Worm (Caenorhabditis elegans) whole organism, L4 larva: ENCODE measurements around the gene ZK829.3.
A peak's percentile ranks its signal among the peaks of the same experiment; 100 is the strongest.

ENCODE experiments used
- F10B5.3 ChIP-seq: sonication (generic microtip); optimal IDR thresholded peaks from 2 replicates; lab custom pipeline; 2016; ENCODE audit warnings: mild to moderate bottlenecking, missing genetic modification characterization, missing compliant biosample characterization
- F37D6.2 ChIP-seq: sonication (generic microtip); optimal IDR thresholded peaks from 2 replicates; lab custom pipeline; 2016; ENCODE audit warnings: mild to moderate bottlenecking, missing genetic modification characterization, missing compliant biosample characterization
- F44E2.7 ChIP-seq: fragments of 200-800 bp; sonication (Bioruptor generic); IDR thresholded peaks from 2 replicates; pipeline ENCODE4 v2.1.2; 2022; ENCODE audit warnings: missing genetic modification characterization, missing compliant biosample characterization
- F49E8.2 ChIP-seq: sonication (generic microtip); optimal IDR thresholded peaks from 2 replicates; lab custom pipeline; 2016; ENCODE audit warnings: missing compliant biosample characterization, mild to moderate bottlenecking, missing genetic modification characterization, borderline replicate concordance
- Y75B8A.6 ChIP-seq: fragments of 200-800 bp; sonication (Bioruptor generic); IDR thresholded peaks from 2 replicates; pipeline ENCODE4 v1.3.6; 2022; ENCODE audit warnings: missing genetic modification reagents, missing genetic modification characterization, missing compliant biosample characterization
- aha-1 ChIP-seq: fragments of 150-350 bp; peaks from one replicate; lab custom pipeline; 2014; ENCODE audit warnings: missing biosample characterization, missing genetic modification characterization
- ama-1 ChIP-seq: fragments of 150-350 bp; optimal IDR thresholded peaks from 2 replicates; lab custom pipeline; 2014; ENCODE audit warnings: inconsistent platforms, mixed read lengths
- ceh-20 ChIP-seq: fragments of 200-800 bp; sonication (Bioruptor generic); IDR thresholded peaks from 2 replicates; pipeline ENCODE4 v1.3.6; 2022; ENCODE audit warnings: missing genetic modification reagents, missing genetic modification characterization, missing compliant biosample characterization
- ceh-28 ChIP-seq: fragments of 150-350 bp; optimal IDR thresholded peaks from 2 replicates; lab custom pipeline; 2014; ENCODE audit warnings: missing biosample characterization, missing genetic modification reagents, missing genetic modification characterization
- ceh-32 ChIP-seq: sonication (generic microtip); optimal IDR thresholded peaks from 2 replicates; lab custom pipeline; 2016; ENCODE audit warnings: mild to moderate bottlenecking, missing genetic modification characterization, missing compliant biosample characterization; ENCODE audit not compliant: poor library complexity
- ceh-62 ChIP-seq: sonication (generic microtip); optimal IDR thresholded peaks from 2 replicates; lab custom pipeline; 2017; ENCODE audit warnings: missing biosample characterization, missing genetic modification characterization
- ctbp-1 ChIP-seq: fragments of 200-800 bp; sonication (Bioruptor generic); IDR thresholded peaks from 2 replicates; pipeline ENCODE4 v1.3.6; 2022; ENCODE audit warnings: missing genetic modification reagents, missing genetic modification characterization, missing compliant biosample characterization
- daf-16 ChIP-seq, 3 experiments: sonication (generic microtip); optimal IDR thresholded peaks; 2 replicates each; lab custom pipeline; 2016 to 2017; ENCODE audit warnings: missing genetic modification characterization in 3 of 3, missing genetic modification reagents in 3 of 3, mild to moderate bottlenecking in 2 of 3, missing compliant biosample characterization in 2 of 3, missing biosample characterization in 1 of 3, moderate library complexity in 1 of 3
- daf-19 ChIP-seq: fragments of 200-800 bp; sonication (Bioruptor generic); conservative IDR thresholded peaks from 2 replicates; pipeline ENCODE4 v1.3.6; 2022; ENCODE audit warnings: missing genetic modification characterization, missing compliant biosample characterization
- daf-8 ChIP-seq: fragments of 200-800 bp; sonication (Bioruptor generic); IDR thresholded peaks from 2 replicates; pipeline ENCODE4 v1.3.6; 2022; ENCODE audit warnings: missing genetic modification characterization, missing compliant biosample characterization
- dmd-6 ChIP-seq: fragments of 200-800 bp; sonication (Bioruptor generic); IDR thresholded peaks from 2 replicates; pipeline ENCODE4 v1.3.6; 2022; ENCODE audit warnings: missing genetic modification reagents, missing genetic modification characterization, missing compliant biosample characterization
- dpl-1 ChIP-seq: fragments of 150-350 bp; optimal IDR thresholded peaks from 2 replicates; lab custom pipeline; 2014; ENCODE audit warnings: missing biosample characterization, missing genetic modification reagents, missing genetic modification characterization
- dve-1 ChIP-seq: sonication (generic microtip); optimal IDR thresholded peaks from 2 replicates; lab custom pipeline; 2017; ENCODE audit warnings: antibody characterized with exemption, mild to moderate bottlenecking, missing genetic modification characterization, missing compliant biosample characterization; ENCODE audit not compliant: insufficient read depth
- fos-1 ChIP-seq: fragments of 150-350 bp; optimal IDR thresholded peaks from 2 replicates; lab custom pipeline; 2014; ENCODE audit warnings: missing biosample characterization, missing genetic modification characterization
- gei-8 ChIP-seq: fragments of 200-800 bp; sonication (Bioruptor generic); optimal IDR thresholded peaks from 2 replicates; lab custom pipeline; 2018; ENCODE audit warnings: mild to moderate bottlenecking, missing genetic modification characterization, missing compliant biosample characterization
- hif-1 ChIP-seq, 2 experiments: sonication (generic microtip); optimal IDR thresholded peaks; 2 replicates each; lab custom pipeline; 2016 to 2017; ENCODE audit warnings: missing compliant biosample characterization in 2 of 2, missing genetic modification characterization in 2 of 2, missing genetic modification reagents in 2 of 2, missing genotype in 2 of 2, mild to moderate bottlenecking in 1 of 2
- hlh-11 ChIP-seq: fragments of 200-800 bp; sonication (Bioruptor generic); optimal IDR thresholded peaks from 2 replicates; lab custom pipeline; 2018; ENCODE audit warnings: mild to moderate bottlenecking, missing genetic modification characterization, missing compliant biosample characterization
- hlh-30 ChIP-seq: sonication (generic microtip); optimal IDR thresholded peaks from 2 replicates; lab custom pipeline; 2017; ENCODE audit warnings: antibody characterized with exemption, mild to moderate bottlenecking, missing genetic modification characterization, missing compliant biosample characterization; ENCODE audit not compliant: insufficient read depth
- hmg-1.1 ChIP-seq: fragments of 200-800 bp; sonication (Bioruptor generic); IDR thresholded peaks from 2 replicates; pipeline ENCODE4 v1.3.6; 2022; ENCODE audit warnings: missing genetic modification reagents, missing genetic modification characterization, missing compliant biosample characterization
- lin-15B ChIP-seq: fragments of 150-350 bp; sonication (generic microtip); optimal IDR thresholded peaks from 3 replicates; lab custom pipeline; 2014; ENCODE audit warnings: missing biosample characterization, missing genetic modification characterization
- lsy-2 ChIP-seq, 2 experiments: fragments of 150-350 bp in 1 of 2; sonication (generic microtip) in 1 of 2; optimal IDR thresholded peaks; 2 replicates each; lab custom pipeline; 2014 to 2017; ENCODE audit warnings: missing biosample characterization in 2 of 2, missing genetic modification characterization in 2 of 2
- madf-5 ChIP-seq, 2 experiments: fragments of 200-800 bp; sonication (Bioruptor generic); IDR thresholded peaks; 2 replicates each; pipeline ENCODE4 v1.3.6; 2022; ENCODE audit warnings: missing compliant biosample characterization in 2 of 2, missing genetic modification characterization in 2 of 2
- madf-9 ChIP-seq: fragments of 200-800 bp; sonication (Bioruptor generic); conservative IDR thresholded peaks from 2 replicates; pipeline ENCODE4 v1.3.6; 2022; ENCODE audit warnings: missing genetic modification reagents, missing genetic modification characterization, missing compliant biosample characterization
- mdl-1 ChIP-seq, 2 experiments: fragments of 150-350 bp in 1 of 2; sonication (generic microtip) in 1 of 2; optimal IDR thresholded peaks; 2 replicates each; lab custom pipeline; 2014 to 2017; ENCODE audit warnings: missing biosample characterization in 2 of 2, missing genetic modification characterization in 2 of 2
- mep-1 ChIP-seq: fragments of 150-350 bp; sonication (generic microtip); optimal IDR thresholded peaks from 3 replicates; lab custom pipeline; 2014; ENCODE audit warnings: missing biosample characterization, missing genetic modification characterization
- mxl-3 ChIP-seq: fragments of 200-800 bp; sonication (Bioruptor generic); optimal IDR thresholded peaks from 2 replicates; lab custom pipeline; 2018; ENCODE audit warnings: mild to moderate bottlenecking, missing genetic modification characterization, missing compliant biosample characterization
- nhr-10 ChIP-seq: fragments of 150-350 bp; optimal IDR thresholded peaks from 2 replicates; lab custom pipeline; 2014; ENCODE audit warnings: missing biosample characterization, missing genetic modification characterization
- nhr-28 ChIP-seq: fragments of 150-350 bp; optimal IDR thresholded peaks from 2 replicates; lab custom pipeline; 2014; ENCODE audit warnings: missing biosample characterization, missing genetic modification characterization
- nhr-48 ChIP-seq: sonication (generic microtip); optimal IDR thresholded peaks from 2 replicates; lab custom pipeline; 2016; ENCODE audit warnings: mild to moderate bottlenecking, missing genetic modification characterization, missing compliant biosample characterization
- nhr-77 ChIP-seq: fragments of 150-350 bp; optimal IDR thresholded peaks from 2 replicates; lab custom pipeline; 2014; ENCODE audit warnings: missing biosample characterization, missing genetic modification characterization
- pha-4 ChIP-seq, 2 experiments: fragments of 150-350 bp in 1 of 2; fragments of 200-800 bp in 1 of 2; sonication (Bioruptor generic) in 1 of 2; IDR thresholded peaks in 1 of 2; optimal IDR thresholded peaks in 1 of 2; 2 replicates each; pipeline versions ENCODE4 v1.3.6 to Lab custom; 2014 to 2022; ENCODE audit warnings: missing genetic modification characterization in 2 of 2, missing genetic modification reagents in 2 of 2, missing biosample characterization in 1 of 2, missing compliant biosample characterization in 1 of 2
- pqm-1 ChIP-seq: sonication (generic microtip); optimal IDR thresholded peaks from 2 replicates; lab custom pipeline; 2017; ENCODE audit warnings: missing biosample characterization, missing genetic modification characterization
- saeg-2 ChIP-seq: fragments of 200-800 bp; sonication (Bioruptor generic); IDR thresholded peaks from 2 replicates; pipeline ENCODE4 v1.3.6; 2022; ENCODE audit warnings: missing genetic modification reagents, missing genetic modification characterization, missing compliant biosample characterization
- skn-1 ChIP-seq: fragments of 150-350 bp; optimal IDR thresholded peaks from 2 replicates; lab custom pipeline; 2014; ENCODE audit warnings: missing biosample characterization, missing genetic modification characterization
- snpc-1.2 ChIP-seq: fragments of 200-800 bp; sonication (Bioruptor generic); IDR thresholded peaks from 2 replicates; pipeline ENCODE4 v1.3.6; 2022; ENCODE audit warnings: missing genetic modification reagents, missing genetic modification characterization, missing compliant biosample characterization
- unc-39 ChIP-seq: sonication (generic microtip); optimal IDR thresholded peaks from 2 replicates; lab custom pipeline; 2017; ENCODE audit warnings: missing biosample characterization, missing genetic modification characterization
- unc-62 ChIP-seq, 3 experiments: fragments of 150-350 bp in 1 of 3; sonication (generic microtip); optimal IDR thresholded peaks in 2 of 3; peaks in 1 of 3; 1 replicate in 1 of 3; 2 replicates in 2 of 3; lab custom pipeline; 2014 to 2017; ENCODE audit warnings: missing biosample characterization in 3 of 3, missing genetic modification characterization in 3 of 3, missing genetic modification reagents in 3 of 3, missing genotype in 1 of 3
- zfp-2 ChIP-seq: sonication (generic microtip); optimal IDR thresholded peaks from 2 replicates; lab custom pipeline; 2016; ENCODE audit warnings: mild to moderate bottlenecking, missing genetic modification characterization, missing compliant biosample characterization
- zfp-3 ChIP-seq: fragments of 200-800 bp; sonication (Bioruptor generic); conservative IDR thresholded peaks from 2 replicates; pipeline ENCODE4 v1.3.6; 2022; ENCODE audit warnings: missing genetic modification reagents, missing genetic modification characterization, missing compliant biosample characterization

The ZK829.3 gene

ce11 chrIV:11955592-11955991, 10.1 kb upstream of the ZK829.3 start (continued):
- TF ChIP-seq zfp-3 (GFP tag; lab: Robert Waterston, UW) (peak; percentile 69; the same call in 1 of the 2 replicates), ceh-20 (GFP tag; lab: Robert Waterston, UW) (no peak), saeg-2 (GFP tag; lab: Robert Waterston, UW) (no peak), pqm-1 (peak; percentile 90), madf-5 (GFP tag; IDR thresholded peaks at IDR 0.05; lab: Robert Waterston, UW) (no peak), nhr-77 (tag; lab: Kevin White, UChicago) (peak; percentile 60), ceh-62 (tag; lab: Kevin White, UChicago) (no peak), zfp-2 (tag; lab: Kevin White, UChicago) (no peak), hif-1 (tag; optimal IDR thresholded peaks at IDR 0.05; lab: Kevin White, UChicago) (peak in 1 of 2 experiments; percentile 2), daf-19 (no peak), F10B5.3 (tag; lab: Kevin White, UChicago) (no peak), Y75B8A.6 (GFP tag; lab: Robert Waterston, UW) (peak; percentile 69; the same call in 1 of the 2 replicates), ceh-32 (no peak), fos-1 (tag; lab: Kevin White, UChicago) (peak; percentile 71), pha-4 (GFP tag; IDR thresholded peaks at IDR 0.05; lab: Robert Waterston, UW) (peak; percentile 42; the same call in 1 of the 2 replicates), pha-4 (tag; optimal IDR thresholded peaks at IDR 0.05; lab: Kevin White, UChicago) (no peak), lsy-2 (tag; optimal IDR thresholded peaks at IDR 0.05; lab: Kevin White, UChicago) (peak; percentile 28 to 60), gei-8 (GFP tag; lab: Kevin White, UChicago) (peak; percentile 81), skn-1 (no peak), hlh-11 (tag; lab: Kevin White, UChicago) (peak; percentile 82), nhr-48 (tag; lab: Kevin White, UChicago) (peak; percentile 86), unc-39 (tag; lab: Kevin White, UChicago) (no peak), dve-1 (tag; lab: Kevin White, UChicago) (peak; percentile 84), ceh-28 (tag; lab: Kevin White, UChicago) (no peak), madf-9 (GFP tag; lab: Robert Waterston, UW) (no peak), F44E2.7 (GFP tag; lab: Robert Waterston, UW) (no peak), mep-1 (tag; lab: Kevin White, UChicago) (peak; percentile 86)

- no peak for TF ChIP-seq nhr-10 (tag; lab: Kevin White, UChicago)
- no peak for TF ChIP-seq pha-4 (GFP tag; IDR thresholded peaks at IDR 0.05; lab: Robert Waterston, UW)
- TF ChIP-seq pha-4 (tag; optimal IDR thresholded peaks at IDR 0.05; lab: Kevin White, UChicago) = peak; percentile 35
- TF ChIP-seq hlh-30 (tag; lab: Kevin White, UChicago) = peak; percentile 24
- peak; percentile 84 for TF ChIP-seq ama-1 (lab: Kevin White, UChicago)
- TF ChIP-seq pqm-1 = peak; percentile 5
- peak; percentile 50 for TF ChIP-seq hmg-1.1
- TF ChIP-seq zfp-2 (tag; lab: Kevin White, UChicago) = no peak
- peak in 1 of 2 experiments; percentile 58 for TF ChIP-seq mdl-1 (tag; optimal IDR thresholded peaks at IDR 0.05; lab: Kevin White, UChicago)
- no peak for TF ChIP-seq madf-9 (GFP tag; lab: Robert Waterston, UW)
- peak in 1 of 2 experiments; percentile 56 for TF ChIP-seq lsy-2 (tag; optimal IDR thresholded peaks at IDR 0.05; lab: Kevin White, UChicago)
- TF ChIP-seq ctbp-1 (GFP tag; lab: Robert Waterston, UW) = no peak
- TF ChIP-seq mxl-3 (GFP tag; lab: Kevin White, UChicago) = no peak
- TF ChIP-seq daf-16 (GFP tag; optimal IDR thresholded peaks at IDR 0.05; lab: Kevin White, UChicago) = no peak
- peak; percentile 60 for TF ChIP-seq daf-16 (tag; optimal IDR thresholded peaks at IDR 0.05; lab: Kevin White, UChicago)
- TF ChIP-seq F37D6.2 (tag; lab: Kevin White, UChicago) = no peak
- TF ChIP-seq unc-62 (GFP tag; optimal IDR thresholded peaks at IDR 0.05 in 1 of 2; lab: Kevin White, UChicago) = no peak
- TF ChIP-seq unc-62 (tag; optimal IDR thresholded peaks at IDR 0.05; lab: Kevin White, UChicago) = no peak
- TF ChIP-seq nhr-77 (tag; lab: Kevin White, UChicago) = no peak
- peak; percentile 56 for TF ChIP-seq dmd-6
- peak; percentile 57 for TF ChIP-seq dve-1 (tag; lab: Kevin White, UChicago)
- peak in 1 of 2 experiments; percentile 44 for TF ChIP-seq hif-1 (tag; optimal IDR thresholded peaks at IDR 0.05; lab: Kevin White, UChicago)
- no peak for TF ChIP-seq lin-15B
- peak; percentile 66 for TF ChIP-seq hlh-11 (tag; lab: Kevin White, UChicago)
- no peak for TF ChIP-seq dpl-1 (GFP tag; lab: Kevin White, UChicago)
- TF ChIP-seq daf-8 = no peak
- peak; percentile 93 for TF ChIP-seq aha-1 (tag; lab: Kevin White, UChicago)
- TF ChIP-seq snpc-1.2 = 0 out of 2 replicates have a peak, but pooled peaks have one; percentile 15
- 0 out of 2 replicates have a peak, but pooled peaks have one; percentile 23 for TF ChIP-seq ceh-20 (GFP tag; lab: Robert Waterston, UW)
- no peak for TF ChIP-seq F49E8.2 (tag; lab: Kevin White, UChicago)
- peak; percentile 74 for TF ChIP-seq nhr-28 (tag; lab: Kevin White, UChicago)
Measured at ce11 chrIV:11952612-11953299, 7.2 kb upstream of the ZK829.3 start, which contains the start of gene gdh-1. gdh-1 (plus strand) TSS chrIV:11953249.
